Fruit fly (Drosophila melanogaster): Measurements from ENCODE around the gene NAAT1.

NAAT1 gene

dm6 chrX:5358813-5359212 lies 51.8 kb downstream of the NAAT1 start (continued):
- TF ChIP-seq nerfin-2 (GFP tag; IDR thresholded peaks at IDR 0.05; ENCODE audit: partially characterized antibody) (no peak), phol (tag; optimal IDR thresholded peaks at IDR 0.05) (peak; percentile 29), Taf1 (GFP tag; IDR thresholded peaks at IDR 0.05) (no peak), Kr (GFP tag; optimal IDR thresholded peaks at IDR 0.05) (no peak), CG13296 (GFP tag; optimal IDR thresholded peaks at IDR 0.05) (no peak), Med (GFP tag) (peak; percentile 19), nom (GFP tag; optimal IDR thresholded peaks at IDR 0.05) (no peak), CG15696 (tag; optimal IDR thresholded peaks at IDR 0.05) (peak; percentile 3), Hey (tag; optimal IDR thresholded peaks at IDR 0.05) (no peak)

- peak; percentile 9 for TF ChIP-seq CG2712 (tag; optimal IDR thresholded peaks at IDR 0.05)
- no peak for TF ChIP-seq Spps (tag; optimal IDR thresholded peaks at IDR 0.05)
- peak; percentile 15 for TF ChIP-seq nmo (GFP tag; optimal IDR thresholded peaks at IDR 0.05)
- TF ChIP-seq ci (GFP tag; IDR thresholded peaks at IDR 0.05): 0 out of 3 replicates have a peak, but pooled peaks have one; percentile 43
- TF ChIP-seq E2f1 (GFP tag; IDR thresholded peaks at IDR 0.05): no peak
- TF ChIP-seq CG7839 (tag; optimal IDR thresholded peaks at IDR 0.05): peak; percentile 30
- TF ChIP-seq Stat92E (GFP tag; optimal IDR thresholded peaks at IDR 0.05): no peak
- peak; percentile 39; the same call in 1 of the 2 replicates for TF ChIP-seq CG14441 (GFP tag; IDR thresholded peaks at IDR 0.05)
- TF ChIP-seq pum (GFP tag; optimal IDR thresholded peaks at IDR 0.05): no peak
- TF ChIP-seq Sox102F (GFP tag; optimal IDR thresholded peaks at IDR 0.05): peak; percentile 33
- TF ChIP-seq CG9932 (GFP tag; IDR thresholded peaks at IDR 0.05): peak; percentile 30; the same call in 1 of the 2 replicates
- no peak for TF ChIP-seq CG1832 (GFP tag; optimal IDR thresholded peaks at IDR 0.05)
- TF ChIP-seq Ets65A (GFP tag): peak; percentile 2
- TF ChIP-seq Med (GFP tag): peak; percentile 79
- no peak for TF ChIP-seq CG2116 (GFP tag; optimal IDR thresholded peaks at IDR 0.05)
- TF ChIP-seq CkIIα-i1 (GFP tag; IDR thresholded peaks at IDR 0.05): no peak
- 0 out of 2 replicates have a peak, but pooled peaks have one; percentile 16 for TF ChIP-seq CG32772 (GFP tag; IDR thresholded peaks at IDR 0.05)
- peak; percentile 58; the same call in 2 of the 3 replicates for TF ChIP-seq dysf (GFP tag; IDR thresholded peaks at IDR 0.05)
- no peak for TF ChIP-seq ab (GFP tag; optimal IDR thresholded peaks at IDR 0.05)
- TF ChIP-seq sens (GFP tag): no peak
- TF ChIP-seq HHEX (GFP tag; optimal IDR thresholded peaks at IDR 0.05): no peak
- TF ChIP-seq slp2 (GFP tag; optimal IDR thresholded peaks at IDR 0.05): no peak
- TF ChIP-seq CG30403 (GFP tag; optimal IDR thresholded peaks at IDR 0.05): peak; percentile 8
- no peak for TF ChIP-seq CG31365 (tag; optimal IDR thresholded peaks at IDR 0.05)
- peak; percentile 37 for TF ChIP-seq CG12769 (tag; optimal IDR thresholded peaks at IDR 0.05)
- TF ChIP-seq CG1603 (tag; optimal IDR thresholded peaks at IDR 0.05): peak; percentile 25
- TF ChIP-seq row (GFP tag; IDR thresholded peaks at IDR 0.05): peak; percentile 57; the same call in 2 of the 3 replicates
- TF ChIP-seq CG2129 (GFP tag; IDR thresholded peaks at IDR 0.05; ENCODE audit: partially characterized antibody): no peak
- TF ChIP-seq CG15601 (tag; optimal IDR thresholded peaks at IDR 0.05): no peak
- TF ChIP-seq lab (GFP tag; optimal IDR thresholded peaks at IDR 0.05): peak; percentile 22
- TF ChIP-seq CG17328 (GFP tag; IDR thresholded peaks at IDR 0.05): 0 out of 2 replicates have a peak, but pooled peaks have one; percentile 16
- TF ChIP-seq fu2 (GFP tag; optimal IDR thresholded peaks at IDR 0.05): no peak
- TF ChIP-seq eve (GFP tag; optimal IDR thresholded peaks at IDR 0.05): no peak
- TF ChIP-seq NC2α (GFP tag; optimal IDR thresholded peaks at IDR 0.05): no peak
- TF ChIP-seq bab2 (GFP tag; optimal IDR thresholded peaks at IDR 0.05): no peak
- no peak for TF ChIP-seq CG3281 (GFP tag; optimal IDR thresholded peaks at IDR 0.05)
- TF ChIP-seq CG33213 (GFP tag; optimal IDR thresholded peaks at IDR 0.05): no peak
- 0 out of 3 replicates have a peak, but pooled peaks have one; percentile 33 for TF ChIP-seq CG11456 (GFP tag; IDR thresholded peaks at IDR 0.05)
- no peak for TF ChIP-seq ken (GFP tag; IDR thresholded peaks at IDR 0.05)
- TF ChIP-seq gem (tag; optimal IDR thresholded peaks at IDR 0.05): peak; percentile 33
- TF ChIP-seq CG30020 (tag; optimal IDR thresholded peaks at IDR 0.05): no peak
- TF ChIP-seq Xbp1 (GFP tag; optimal IDR thresholded peaks at IDR 0.05): peak; percentile 10
These were observed 53.6 kb downstream of the NAAT1 start for dm6 chrX:5357035-5357434.

Measured in whole organism, embryonic.